Worm (Caenorhabditis elegans): ENCODE measurements around the gene srsx-38.
A peak's percentile ranks its signal among the peaks of the same experiment; 100 is the strongest.

The srsx-38 gene

DNA sequence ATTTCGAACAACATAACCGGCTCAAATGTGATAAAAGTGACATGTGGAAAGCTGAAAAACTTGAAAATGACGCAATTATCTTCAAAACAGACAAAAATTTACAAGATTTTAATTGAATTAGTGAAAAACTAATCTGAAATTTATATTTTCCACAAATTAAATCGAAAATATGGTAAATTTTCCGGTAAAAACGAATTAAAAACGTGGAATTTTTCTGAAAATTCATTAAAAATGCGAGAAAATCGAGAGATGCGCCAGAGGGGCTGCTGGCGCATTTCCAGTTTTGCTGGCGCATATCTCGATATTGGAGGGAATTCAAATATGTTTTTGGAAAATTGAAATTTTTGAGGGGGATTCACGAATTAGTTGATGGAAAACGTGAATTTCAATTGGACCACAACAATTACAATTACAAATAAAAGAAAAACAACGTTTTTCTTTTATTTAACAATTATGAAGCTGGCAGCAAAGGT, 41.2 kb downstream of the srsx-38 start, which contains the start of the genes haf-3 and F57A10.2 (continued):
- peak; percentile 88 for TF ChIP-seq tlf-1 (GFP tag; optimal IDR thresholded peaks at IDR 0.05)
- peak; percentile 67 for TF ChIP-seq ceh-91 (GFP tag; IDR thresholded peaks at IDR 0.05)
- peak; percentile 82 for TF ChIP-seq ekl-4 (GFP tag; IDR thresholded peaks at IDR 0.05)
- peak; percentile 60 for TF ChIP-seq K12H6.12 (tag; optimal IDR thresholded peaks at IDR 0.05)
- peak; percentile 68 for TF ChIP-seq F33H1.4 (GFP tag; IDR thresholded peaks at IDR 0.05)
- TF ChIP-seq somi-1 (GFP tag; optimal IDR thresholded peaks at IDR 0.05): peak; percentile 31
- TF ChIP-seq ztf-6 (GFP tag; IDR thresholded peaks at IDR 0.05): no peak
- no peak for TF ChIP-seq athp-1 (tag; optimal IDR thresholded peaks at IDR 0.05)
- TF ChIP-seq unc-62 (GFP tag; optimal IDR thresholded peaks at IDR 0.05): no peak
- TF ChIP-seq snpc-1.1 (tag; optimal IDR thresholded peaks at IDR 0.05; ENCODE audit: insufficient read depth): peak; percentile 46
- no peak for TF ChIP-seq F55B11.4 (tag; optimal IDR thresholded peaks at IDR 0.05; ENCODE audit: borderline replicate concordance, insufficient read depth)
- TF ChIP-seq pha-4 (tag; optimal IDR thresholded peaks at IDR 0.05): peak; percentile 86
- TF ChIP-seq cebp-2 (GFP tag; IDR thresholded peaks at IDR 0.05): no peak
- peak; percentile 85 for TF ChIP-seq madf-6 (GFP tag; IDR thresholded peaks at IDR 0.05)
- TF ChIP-seq him-1 (tag; optimal IDR thresholded peaks at IDR 0.05): peak; percentile 65
- no peak for TF ChIP-seq C17E4.6 (GFP tag; IDR thresholded peaks at IDR 0.05)
- peak; percentile 91 for TF ChIP-seq Y53G8AR.9 (GFP tag; conservative IDR thresholded peaks at IDR 0.05)
- peak; percentile 12 for TF ChIP-seq F22D6.2 (tag; optimal IDR thresholded peaks at IDR 0.05)
- peak; percentile 28 for TF ChIP-seq nhr-80 (tag; optimal IDR thresholded peaks at IDR 0.05)
- peak; percentile 90 for TF ChIP-seq rcor-1 (GFP tag; IDR thresholded peaks at IDR 0.05)
- no peak for TF ChIP-seq ztf-28 (GFP tag; IDR thresholded peaks at IDR 0.05)
- TF ChIP-seq Y67H2A.10 (GFP tag; conservative IDR thresholded peaks at IDR 0.05): no peak
- TF ChIP-seq F52B5.7 (tag; optimal IDR thresholded peaks at IDR 0.05): no peak
- TF ChIP-seq B0261.1 (tag; optimal IDR thresholded peaks at IDR 0.05): peak; percentile 34
- TF ChIP-seq ama-1 (optimal IDR thresholded peaks at IDR 0.05): no peak
- TF ChIP-seq ama-1 (GFP tag; optimal IDR thresholded peaks at IDR 0.05): no peak
- TF ChIP-seq B0019.2 (GFP tag; conservative IDR thresholded peaks at IDR 0.05): no peak
- TF ChIP-seq ztf-18 (tag; optimal IDR thresholded peaks at IDR 0.05): peak; percentile 98
- TF ChIP-seq sptf-2 (GFP tag; optimal IDR thresholded peaks at IDR 0.05): no peak
- TF ChIP-seq nhr-27 (tag; optimal IDR thresholded peaks at IDR 0.05): no peak
- TF ChIP-seq F49E8.2 (tag; optimal IDR thresholded peaks at IDR 0.05; ENCODE audit: insufficient read depth): peak; percentile 35
- peak; percentile 83 for TF ChIP-seq D2030.7 (GFP tag; IDR thresholded peaks at IDR 0.05)
- peak; percentile 56 for TF ChIP-seq xnd-1 (tag; optimal IDR thresholded peaks at IDR 0.05)
- no peak for TF ChIP-seq lsy-27 (tag; optimal IDR thresholded peaks at IDR 0.05; ENCODE audit: borderline replicate concordance, insufficient read depth)
- TF ChIP-seq B0336.3 (GFP tag; IDR thresholded peaks at IDR 0.05): peak; percentile 86
- TF ChIP-seq ztf-26 (tag; optimal IDR thresholded peaks at IDR 0.05): peak; percentile 51
- TF ChIP-seq egl-18 (GFP tag; IDR thresholded peaks at IDR 0.05): no peak
- TF ChIP-seq nfya-1 (tag; optimal IDR thresholded peaks at IDR 0.05; ENCODE audit: borderline replicate concordance, insufficient read depth): no peak
- peak; percentile 82 for TF ChIP-seq hsf-1 (GFP tag; IDR thresholded peaks at IDR 0.05)
- TF ChIP-seq dpl-1 (GFP tag; optimal IDR thresholded peaks at IDR 0.05): peak; percentile 97
- TF ChIP-seq tbp1 (GFP tag; optimal IDR thresholded peaks at IDR 0.05): peak; percentile 72
- no peak for TF ChIP-seq dpff-1 (tag; optimal IDR thresholded peaks at IDR 0.05)
- TF ChIP-seq F57C9.4 (tag; optimal IDR thresholded peaks at IDR 0.05): no peak
- TF ChIP-seq lag-1 (GFP tag; IDR thresholded peaks at IDR 0.05): no peak
- TF ChIP-seq ceh-79 (tag; optimal IDR thresholded peaks at IDR 0.05): no peak
- TF ChIP-seq hmg-1.2 (GFP tag; IDR thresholded peaks at IDR 0.05): peak; percentile 57
- no peak for TF ChIP-seq ceh-58 (GFP tag; IDR thresholded peaks at IDR 0.05)
- TF ChIP-seq T07F8.4 (tag; optimal IDR thresholded peaks at IDR 0.05): no peak
- no peak for TF ChIP-seq zim-3 (tag; optimal IDR thresholded peaks at IDR 0.05)
